Worm (Caenorhabditis elegans): Measurements from ENCODE around the gene pmk-2.
A peak's percentile ranks its signal among the peaks of the same experiment; 100 is the strongest.

The pmk-2 gene

ce11 chrIV:8161774-8162173, 18.5 kb downstream of the pmk-2 start (continued):
- TF ChIP-seq mxl-3 (GFP tag; optimal IDR thresholded peaks at IDR 0.05) (no peak), nhr-111 (GFP tag; optimal IDR thresholded peaks at IDR 0.05) (no peak), hlh-11 (tag; optimal IDR thresholded peaks at IDR 0.05) (peak; percentile 22)

- TF ChIP-seq nhr-76 (tag; optimal IDR thresholded peaks at IDR 0.05), result no peak
- TF ChIP-seq Y105C5A.15 (GFP tag; IDR thresholded peaks at IDR 0.05), result no peak
- no peak for TF ChIP-seq unc-39 (tag; optimal IDR thresholded peaks at IDR 0.05)
- no peak for TF ChIP-seq aly-2 (tag; optimal IDR thresholded peaks at IDR 0.05)
- TF ChIP-seq set-16 (GFP tag; IDR thresholded peaks at IDR 0.05), result no peak
- TF ChIP-seq mdt-29 (GFP tag; IDR thresholded peaks at IDR 0.05), result no peak
- TF ChIP-seq fos-1 (tag; optimal IDR thresholded peaks at IDR 0.05), result no peak
- TF ChIP-seq hlh-11 (tag; optimal IDR thresholded peaks at IDR 0.05), result peak; percentile 70
- TF ChIP-seq daf-16 (GFP tag; optimal IDR thresholded peaks at IDR 0.05), result no peak
- TF ChIP-seq daf-16 (tag; optimal IDR thresholded peaks at IDR 0.05), result peak; percentile 66
- TF ChIP-seq Y48G9A.11 (GFP tag; IDR thresholded peaks at IDR 0.05), result no peak
- no peak for TF ChIP-seq nhr-237 (tag; optimal IDR thresholded peaks at IDR 0.05)
- TF ChIP-seq lin-1 (GFP tag; IDR thresholded peaks at IDR 0.05), result no peak
- TF ChIP-seq zip-11 (GFP tag; IDR thresholded peaks at IDR 0.05), result no peak
- peak; percentile 58 for TF ChIP-seq nhr-28 (tag; optimal IDR thresholded peaks at IDR 0.05)
- peak; percentile 15 for TF ChIP-seq nhr-77 (tag; optimal IDR thresholded peaks at IDR 0.05)
- TF ChIP-seq pqm-1 (tag; optimal IDR thresholded peaks at IDR 0.05), result peak; percentile 90
- TF ChIP-seq dve-1 (tag; optimal IDR thresholded peaks at IDR 0.05; ENCODE audit: insufficient read depth), result peak; percentile 55
- no peak for TF ChIP-seq ztf-7 (tag; optimal IDR thresholded peaks at IDR 0.05)
- TF ChIP-seq hmg-1.1 (GFP tag; IDR thresholded peaks at IDR 0.05), result no peak
- peak; percentile 67 for TF ChIP-seq dmd-6 (GFP tag; IDR thresholded peaks at IDR 0.05)
- no peak for TF ChIP-seq unc-62 (GFP tag; optimal IDR thresholded peaks at IDR 0.05 in 1 of 2)
- TF ChIP-seq unc-62 (tag; optimal IDR thresholded peaks at IDR 0.05), result no peak
- no peak for TF ChIP-seq zag-1 (tag; optimal IDR thresholded peaks at IDR 0.05)
- TF ChIP-seq duxl-1 (tag; optimal IDR thresholded peaks at IDR 0.05; ENCODE audit: poor library complexity), result no peak
- TF ChIP-seq nhr-6 (tag; optimal IDR thresholded peaks at IDR 0.05), result no peak
Observed at ce11 chrIV:8163687-8164086, 20.4 kb downstream of the pmk-2 start, which contains the start of gene clec-51. clec-51 (minus strand) TSS chrIV:8163800.

ce11 chrIV:8164515-8164914, 21.2 kb downstream of the pmk-2 start:
- TF ChIP-seq zfp-2 (tag; optimal IDR thresholded peaks at IDR 0.05) (no peak), unc-62 (GFP tag; optimal IDR thresholded peaks at IDR 0.05 in 1 of 2) (peak in 1 of 2 experiments; percentile 94), unc-62 (tag; optimal IDR thresholded peaks at IDR 0.05) (no peak), arid-1 (GFP tag; conservative IDR thresholded peaks at IDR 0.05) (no peak), mes-2 (tag; optimal IDR thresholded peaks at IDR 0.05; ENCODE audit: poor library complexity, severe bottlenecking) (no peak), ama-1 (optimal IDR thresholded peaks at IDR 0.05) (no peak), lin-1 (GFP tag; IDR thresholded peaks at IDR 0.05) (no peak)

- TF ChIP-seq R02D3.7 (tag; optimal IDR thresholded peaks at IDR 0.05) (no peak), daf-8 (GFP tag; IDR thresholded peaks at IDR 0.05) (no peak), Y75B8A.6 (GFP tag; IDR thresholded peaks at IDR 0.05) (no peak), ama-1 (optimal IDR thresholded peaks at IDR 0.05) (no peak)
Observed at ce11 chrIV:8165950-8166349, 22.6 kb downstream of the pmk-2 start, which contains the start of gene B0218.7. B0218.7 (minus strand) TSS chrIV:8166050.

ce11 chrIV:8168660-8169059, 25.4 kb downstream of the pmk-2 start, which contains the start of gene clec-52:
clec-52 (minus strand) TSS chrIV:8168760.
- no peak for TF ChIP-seq nhr-77 (tag; optimal IDR thresholded peaks at IDR 0.05)
- TF ChIP-seq nhr-28 (tag; optimal IDR thresholded peaks at IDR 0.05), result peak; percentile 2
- peak; percentile 33 for TF ChIP-seq pqm-1 (tag; optimal IDR thresholded peaks at IDR 0.05)
- no peak for TF ChIP-seq F49E8.2 (tag; optimal IDR thresholded peaks at IDR 0.05; ENCODE audit: borderline replicate concordance)
- TF ChIP-seq mes-2 (tag; optimal IDR thresholded peaks at IDR 0.05; ENCODE audit: poor library complexity, severe bottlenecking), result no peak
- no peak for TF ChIP-seq nhr-25 (tag; optimal IDR thresholded peaks at IDR 0.05; ENCODE audit: borderline replicate concordance, insufficient read depth)
- no peak for TF ChIP-seq spr-3 (GFP tag; optimal IDR thresholded peaks at IDR 0.05)
- no peak for TF ChIP-seq ZK546.5 (tag; optimal IDR thresholded peaks at IDR 0.05)
- TF ChIP-seq F37D6.2 (tag; optimal IDR thresholded peaks at IDR 0.05), result no peak
- TF ChIP-seq T26A8.4 (GFP tag; IDR thresholded peaks at IDR 0.05), result no peak
- TF ChIP-seq arid-1 (GFP tag; conservative IDR thresholded peaks at IDR 0.05), result no peak
- TF ChIP-seq dve-1 (tag; optimal IDR thresholded peaks at IDR 0.05; ENCODE audit: insufficient read depth), result peak; percentile 9
- no peak for TF ChIP-seq lin-29 (GFP tag; IDR thresholded peaks at IDR 0.05)
- no peak for TF ChIP-seq tag-97 (GFP tag; IDR thresholded peaks at IDR 0.05)
- no peak for TF ChIP-seq mdt-29 (GFP tag; IDR thresholded peaks at IDR 0.05)
- no peak for TF ChIP-seq attf-4 (tag; optimal IDR thresholded peaks at IDR 0.05)
- TF ChIP-seq set-16 (GFP tag; IDR thresholded peaks at IDR 0.05), result no peak
- no peak for TF ChIP-seq daf-8 (GFP tag; IDR thresholded peaks at IDR 0.05)

Data from whole organism, L4 larva.